In the genomic region with DNA sequence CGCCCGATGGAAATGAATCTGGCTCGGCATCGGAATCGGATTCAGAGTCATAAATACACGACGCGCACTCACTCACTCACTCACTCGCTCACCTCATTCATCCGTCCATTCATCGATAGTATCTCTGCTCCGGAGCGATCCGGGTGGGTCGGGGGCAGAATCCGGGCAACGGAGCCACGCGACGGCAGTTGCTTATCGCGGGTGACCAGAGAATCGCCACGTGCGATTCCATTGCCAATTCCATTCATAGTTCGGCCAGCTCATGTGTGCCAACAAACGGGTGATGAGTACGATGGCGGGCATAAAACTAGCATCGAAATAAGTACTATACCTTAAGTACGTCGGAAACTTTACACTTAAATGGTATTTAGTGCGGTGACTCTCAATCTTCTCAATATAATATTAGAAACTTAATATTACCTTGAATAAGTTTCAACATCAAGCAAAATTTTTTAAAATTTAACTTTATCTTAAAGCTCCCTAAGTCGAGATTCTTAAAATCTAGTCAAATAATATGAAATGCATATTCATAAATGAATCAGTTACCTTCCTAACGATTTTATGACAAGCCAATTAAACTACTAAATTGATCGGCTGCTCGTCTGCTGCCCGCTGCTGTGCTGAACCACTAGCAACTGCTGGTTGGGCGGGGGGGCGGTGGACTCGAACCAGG, we compare ENCODE assay signal across 2 fruit fly cellular contexts.
TF ChIP-seq lines count a peak whose summit lies in the region.

No protein-coding gene starts in this region.

TF ChIP-seq in whole organism, embryonic, 481 proteins besides CTCF, POLR2A, EP300 and RAD21 (continued from another document and continues in another):
- TF ChIP-seq nom (GFP tag; optimal IDR thresholded peaks at IDR 0.05; lab: Kevin White, UChicago) (no peak), Drgx (GFP tag; IDR thresholded peaks at IDR 0.05; lab: Robert Waterston, UW) (no peak), CG9215 (GFP tag; IDR thresholded peaks at IDR 0.05; lab: Robert Waterston, UW) (no peak), Nf-YA (GFP tag; IDR thresholded peaks at IDR 0.05; lab: Robert Waterston, UW) (no peak), chif (GFP tag; optimal IDR thresholded peaks at IDR 0.05; lab: Kevin White, UChicago) (peak in 1 of 2 experiments; percentile 9), Blimp-1 (GFP tag; optimal IDR thresholded peaks at IDR 0.05; lab: Kevin White, UChicago) (peak; percentile 59), crc (GFP tag; optimal IDR thresholded peaks at IDR 0.05; lab: Kevin White, UChicago) (no peak), D (optimal IDR thresholded peaks at IDR 0.05; lab: Kevin White, UChicago) (no peak), D (GFP tag; optimal IDR thresholded peaks at IDR 0.05; lab: Kevin White, UChicago) (peak; percentile 64), CG8765 (GFP tag; IDR thresholded peaks at IDR 0.05; lab: Robert Waterston, UW) (no peak), CG33557 (GFP tag; optimal IDR thresholded peaks at IDR 0.05; lab: Kevin White, UChicago) (peak; percentile 45), NfI (GFP tag; optimal IDR thresholded peaks at IDR 0.05; lab: Kevin White, UChicago) (no peak), C15 (GFP tag; IDR thresholded peaks at IDR 0.05; lab: Robert Waterston, UW) (no peak), Max (GFP tag; optimal IDR thresholded peaks at IDR 0.05; lab: Kevin White, UChicago) (no peak), Dad (GFP tag; optimal IDR thresholded peaks at IDR 0.05; lab: Kevin White, UChicago) (no peak), CG13287 (GFP tag; IDR thresholded peaks at IDR 0.05; lab: Robert Waterston, UW; ENCODE audit: partially characterized antibody) (no peak), hbn (GFP tag; IDR thresholded peaks at IDR 0.05; lab: Robert Waterston, UW; ENCODE audit: partially characterized antibody) (no peak), Ada2b (GFP tag; IDR thresholded peaks at IDR 0.05; lab: Robert Waterston, UW) (no peak), sug (tag; optimal IDR thresholded peaks at IDR 0.05; lab: Kevin White, UChicago) (peak; percentile 43), tgo (GFP tag; IDR thresholded peaks at IDR 0.05; lab: Robert Waterston, UW) (no peak; the same call in 2 of the 3 replicates), Ets97D (GFP tag; optimal IDR thresholded peaks at IDR 0.05; lab: Kevin White, UChicago) (no peak), CG11695 (GFP tag; IDR thresholded peaks at IDR 0.05; lab: Robert Waterston, UW) (0 out of 3 replicates have a peak, but pooled peaks have one; percentile 49), slou (GFP tag; optimal IDR thresholded peaks at IDR 0.05; lab: Kevin White, UChicago) (no peak), CG14050 (GFP tag; IDR thresholded peaks at IDR 0.05; lab: Robert Waterston, UW) (no peak), CG1529 (GFP tag; optimal IDR thresholded peaks at IDR 0.05; lab: Kevin White, UChicago) (no peak), ham (GFP tag; IDR thresholded peaks at IDR 0.05; lab: Robert Waterston, UW) (no peak), CG17186 (GFP tag; optimal IDR thresholded peaks at IDR 0.05; lab: Kevin White, UChicago) (no peak), CG10366 (GFP tag; IDR thresholded peaks at IDR 0.05; lab: Robert Waterston, UW) (no peak; the same call in 1 of the 2 replicates), nmo (GFP tag; optimal IDR thresholded peaks at IDR 0.05; lab: Kevin White, UChicago) (peak; percentile 59), Myb (GFP tag; optimal IDR thresholded peaks at IDR 0.05; lab: Kevin White, UChicago) (no peak), jigr1 (GFP tag; IDR thresholded peaks at IDR 0.05; lab: Robert Waterston, UW) (no peak), Hr39 (optimal IDR thresholded peaks at IDR 0.05; lab: Kevin White, UChicago) (no peak), dm (GFP tag; optimal IDR thresholded peaks at IDR 0.05; lab: Kevin White, UChicago) (no peak), wdn (GFP tag; IDR thresholded peaks at IDR 0.05; lab: Robert Waterston, UW) (no peak), wek (GFP tag; optimal IDR thresholded peaks at IDR 0.05; lab: Kevin White, UChicago) (no peak), fd3F (GFP tag; optimal IDR thresholded peaks at IDR 0.05; lab: Kevin White, UChicago) (no peak), CrebB (tag; optimal IDR thresholded peaks at IDR 0.05; lab: Kevin White, UChicago) (no peak), ash1 (GFP tag; optimal IDR thresholded peaks at IDR 0.05; lab: Kevin White, UChicago) (no peak), wor (GFP tag; IDR thresholded peaks at IDR 0.05; lab: Robert Waterston, UW) (no peak), CG7357 (GFP tag; IDR thresholded peaks at IDR 0.05; lab: Robert Waterston, UW) (no peak), NC2α (GFP tag; optimal IDR thresholded peaks at IDR 0.05; lab: Kevin White, UChicago) (no peak), gfzf (GFP tag; optimal IDR thresholded peaks at IDR 0.05; lab: Kevin White, UChicago) (no peak), yki (optimal IDR thresholded peaks at IDR 0.05; lab: Kevin White, UChicago) (no peak), CG1792 (GFP tag; optimal IDR thresholded peaks at IDR 0.05; lab: Kevin White, UChicago) (no peak), ewg (GFP tag; optimal IDR thresholded peaks at IDR 0.05; lab: Kevin White, UChicago) (peak; percentile 4), CG12659 (GFP tag; optimal IDR thresholded peaks at IDR 0.05; lab: Kevin White, UChicago) (peak; percentile 22), CG14710 (tag; optimal IDR thresholded peaks at IDR 0.05; lab: Kevin White, UChicago) (peak; percentile 70), CG31224 (GFP tag; IDR thresholded peaks at IDR 0.05; lab: Robert Waterston, UW) (no peak), CG8944 (GFP tag; optimal IDR thresholded peaks at IDR 0.05; lab: Kevin White, UChicago) (no peak), chm (GFP tag; IDR thresholded peaks at IDR 0.05; lab: Robert Waterston, UW) (no peak), fd64A (GFP tag; optimal IDR thresholded peaks at IDR 0.05; lab: Kevin White, UChicago) (no peak), HLH54F (GFP tag; optimal IDR thresholded peaks at IDR 0.05; lab: Kevin White, UChicago) (no peak), repo (GFP tag; optimal IDR thresholded peaks at IDR 0.05; lab: Kevin White, UChicago) (no peak), ac (GFP tag; optimal IDR thresholded peaks at IDR 0.05; lab: Kevin White, UChicago) (no peak), CG15479 (GFP tag; optimal IDR thresholded peaks at IDR 0.05; lab: Kevin White, UChicago) (no peak), CG7271 (tag; optimal IDR thresholded peaks at IDR 0.05; lab: Kevin White, UChicago) (peak; percentile 16), Dll (GFP tag; IDR thresholded peaks at IDR 0.05; lab: Robert Waterston, UW; ENCODE audit: partially characterized antibody) (no peak), CG16815 (GFP tag; optimal IDR thresholded peaks at IDR 0.05; lab: Kevin White, UChicago) (peak; percentile 18), chn (GFP tag; optimal IDR thresholded peaks at IDR 0.05; lab: Kevin White, UChicago) (no peak), row (GFP tag; IDR thresholded peaks at IDR 0.05; lab: Robert Waterston, UW) (peak; percentile 46), ind (GFP tag; optimal IDR thresholded peaks at IDR 0.05; lab: Kevin White, UChicago) (no peak), CG13424 (tag; optimal IDR thresholded peaks at IDR 0.05; lab: Kevin White, UChicago) (peak; percentile 59), fd96Cb (tag; optimal IDR thresholded peaks at IDR 0.05; lab: Kevin White, UChicago) (peak; percentile 53), ap (GFP tag; IDR thresholded peaks at IDR 0.05; lab: Robert Waterston, UW) (no peak), Dek (tag; optimal IDR thresholded peaks at IDR 0.05; lab: Kevin White, UChicago) (no peak)

TF ChIP-seq in whole organism, prepupa, 60 proteins besides CTCF, POLR2A, EP300 and RAD21 (continued from another document):
- peak; percentile 21 for TF ChIP-seq CG8632 (GFP tag; optimal IDR thresholded peaks at IDR 0.05; lab: Kevin White, UChicago)
- peak; percentile 65 for TF ChIP-seq CG32006 (GFP tag; optimal IDR thresholded peaks at IDR 0.05; lab: Kevin White, UChicago)
- TF ChIP-seq Sox14 (GFP tag; optimal IDR thresholded peaks at IDR 0.05; lab: Kevin White, UChicago) = peak; percentile 27
- no peak for TF ChIP-seq vri (GFP tag; optimal IDR thresholded peaks at IDR 0.05; lab: Kevin White, UChicago)
- peak; percentile 5 for TF ChIP-seq CG31627 (GFP tag; optimal IDR thresholded peaks at IDR 0.05; lab: Kevin White, UChicago)
- peak; percentile 22 for TF ChIP-seq acj6 (GFP tag; optimal IDR thresholded peaks at IDR 0.05; lab: Kevin White, UChicago)
- TF ChIP-seq CG4318 (GFP tag; optimal IDR thresholded peaks at IDR 0.05; lab: Kevin White, UChicago) = no peak
- no peak for TF ChIP-seq CG9139 (GFP tag; optimal IDR thresholded peaks at IDR 0.05; lab: Kevin White, UChicago)
- peak; percentile 49 for TF ChIP-seq CG6276 (GFP tag; optimal IDR thresholded peaks at IDR 0.05; lab: Kevin White, UChicago)
- peak; percentile 61 for TF ChIP-seq CG15336 (GFP tag; IDR thresholded peaks at IDR 0.05; lab: Robert Waterston, UW)
- TF ChIP-seq CG10669 (GFP tag; optimal IDR thresholded peaks at IDR 0.05; lab: Kevin White, UChicago) = peak; percentile 50
- TF ChIP-seq Sox102F (GFP tag; optimal IDR thresholded peaks at IDR 0.05; lab: Kevin White, UChicago) = peak; percentile 25
- TF ChIP-seq Ets21C (GFP tag; optimal IDR thresholded peaks at IDR 0.05; lab: Kevin White, UChicago) = no peak
- peak; percentile 23 for TF ChIP-seq CG6792 (GFP tag; optimal IDR thresholded peaks at IDR 0.05; lab: Kevin White, UChicago)
- TF ChIP-seq Hr4 (GFP tag; optimal IDR thresholded peaks at IDR 0.05; lab: Kevin White, UChicago) = peak; percentile 44
- no peak for TF ChIP-seq fd85E (GFP tag; optimal IDR thresholded peaks at IDR 0.05; lab: Kevin White, UChicago)
- TF ChIP-seq CG3919 (GFP tag; optimal IDR thresholded peaks at IDR 0.05; lab: Kevin White, UChicago) = peak; percentile 34
- peak; percentile 1 for TF ChIP-seq Hr39 (GFP tag; optimal IDR thresholded peaks at IDR 0.05; lab: Kevin White, UChicago)
- peak; percentile 12 for TF ChIP-seq CG16779 (tag; optimal IDR thresholded peaks at IDR 0.05; lab: Kevin White, UChicago)
- peak; percentile 14 for TF ChIP-seq Sox15 (GFP tag; optimal IDR thresholded peaks at IDR 0.05; lab: Kevin White, UChicago)
- TF ChIP-seq Lpt (GFP tag; optimal IDR thresholded peaks at IDR 0.05; lab: Kevin White, UChicago) = no peak
- TF ChIP-seq CG11294 (GFP tag; IDR thresholded peaks at IDR 0.05; lab: Robert Waterston, UW) = no peak
- peak; percentile 51 for TF ChIP-seq Eip75B (GFP tag; optimal IDR thresholded peaks at IDR 0.05; lab: Kevin White, UChicago)
- TF ChIP-seq Eip78C (GFP tag; lab: Kevin White, UChicago) = peak; percentile 85
- peak; percentile 23 for TF ChIP-seq CG34406 (GFP tag; optimal IDR thresholded peaks at IDR 0.05; lab: Kevin White, UChicago)
- TF ChIP-seq Met (GFP tag; optimal IDR thresholded peaks at IDR 0.05; lab: Kevin White, UChicago) = peak; percentile 41
- TF ChIP-seq fd59A (GFP tag; optimal IDR thresholded peaks at IDR 0.05; lab: Kevin White, UChicago) = peak; percentile 40
- TF ChIP-seq Ets96B (tag; optimal IDR thresholded peaks at IDR 0.05; lab: Kevin White, UChicago) = peak; percentile 46
- peak; percentile 16 for TF ChIP-seq lz (GFP tag; optimal IDR thresholded peaks at IDR 0.05; lab: Kevin White, UChicago)
